Fruit fly (Drosophila melanogaster): Measurements from ENCODE around the gene CG5958.

The CG5958 gene

DNA sequence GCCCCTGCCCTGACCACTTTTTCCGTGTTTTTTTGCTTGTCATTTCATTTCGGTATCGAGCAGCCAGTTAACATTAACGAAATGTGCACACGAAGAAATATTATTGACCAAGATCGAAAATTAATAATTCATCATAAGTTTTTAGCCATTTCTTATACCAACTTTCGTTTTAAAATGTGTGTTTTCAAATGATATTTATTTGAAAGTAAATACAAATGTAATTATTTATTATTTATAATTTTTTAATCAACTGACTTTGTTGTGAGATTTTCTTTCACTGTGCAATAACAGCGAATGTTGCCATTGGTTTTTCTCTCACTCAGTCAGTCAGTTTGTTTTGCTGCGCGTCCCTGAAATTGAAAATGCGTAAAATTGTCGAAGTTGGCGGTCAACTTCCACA lies 37.5 kb downstream of the CG5958 start (continued):
- TF ChIP-seq Elba2 (GFP tag; optimal IDR thresholded peaks at IDR 0.05) = no peak
- TF ChIP-seq Med (GFP tag) = peak; percentile 2
- TF ChIP-seq CG4328 (GFP tag; optimal IDR thresholded peaks at IDR 0.05) = no peak
- no peak for TF ChIP-seq CG12942 (GFP tag; optimal IDR thresholded peaks at IDR 0.05)
- no peak for TF ChIP-seq ro (GFP tag; IDR thresholded peaks at IDR 0.05)
- peak; percentile 72 for TF ChIP-seq ttk (GFP tag; IDR thresholded peaks at IDR 0.05)
- TF ChIP-seq Pdp1 (GFP tag; optimal IDR thresholded peaks at IDR 0.05) = no peak
- 0 out of 2 replicates have a peak, but pooled peaks have one; percentile 22 for TF ChIP-seq CG11247 (GFP tag; IDR thresholded peaks at IDR 0.05)
- TF ChIP-seq insv (GFP tag; optimal IDR thresholded peaks at IDR 0.05) = no peak
- peak; percentile 25 for TF ChIP-seq CG15514 (GFP tag; optimal IDR thresholded peaks at IDR 0.05)
- TF ChIP-seq CG10565 (GFP tag; optimal IDR thresholded peaks at IDR 0.05) = no peak
- peak; percentile 22 for TF ChIP-seq CG15601 (tag; optimal IDR thresholded peaks at IDR 0.05)
- TF ChIP-seq CG3163 (GFP tag; optimal IDR thresholded peaks at IDR 0.05) = no peak
- peak; percentile 48 for TF ChIP-seq CG10267 (tag; optimal IDR thresholded peaks at IDR 0.05)
- TF ChIP-seq CG17912 (GFP tag; optimal IDR thresholded peaks at IDR 0.05) = no peak
- no peak for TF ChIP-seq CG11456 (GFP tag; IDR thresholded peaks at IDR 0.05)
- no peak for TF ChIP-seq tna (GFP tag; IDR thresholded peaks at IDR 0.05; ENCODE audit: partially characterized antibody)
- peak; percentile 11 for TF ChIP-seq CG14710 (tag; optimal IDR thresholded peaks at IDR 0.05)
- peak; percentile 59 for TF ChIP-seq NfI (GFP tag; optimal IDR thresholded peaks at IDR 0.05)
- no peak for TF ChIP-seq pb (GFP tag; optimal IDR thresholded peaks at IDR 0.05)
- TF ChIP-seq h (optimal IDR thresholded peaks at IDR 0.05) = no peak
- no peak for TF ChIP-seq Usf (GFP tag; optimal IDR thresholded peaks at IDR 0.05)
- no peak for TF ChIP-seq CG7928 (GFP tag; optimal IDR thresholded peaks at IDR 0.05)
- TF ChIP-seq Six4 (GFP tag; optimal IDR thresholded peaks at IDR 0.05) = peak; percentile 6
- TF ChIP-seq zf30C (GFP tag; optimal IDR thresholded peaks at IDR 0.05) = peak; percentile 29
- TF ChIP-seq E2f2 (GFP tag; IDR thresholded peaks at IDR 0.05) = peak; percentile 33; the same call in 1 of the 2 replicates
- no peak for TF ChIP-seq ase (GFP tag; IDR thresholded peaks at IDR 0.05)
- no peak for TF ChIP-seq nerfin-1 (tag; optimal IDR thresholded peaks at IDR 0.05)
- TF ChIP-seq CG10274 (GFP tag; optimal IDR thresholded peaks at IDR 0.05) = no peak
- TF ChIP-seq Dip3 (GFP tag; optimal IDR thresholded peaks at IDR 0.05) = no peak
- TF ChIP-seq NFAT (GFP tag; IDR thresholded peaks at IDR 0.05) = no peak
- no peak for TF ChIP-seq CkIIα-i1 (GFP tag; IDR thresholded peaks at IDR 0.05)
- TF ChIP-seq nau (GFP tag; optimal IDR thresholded peaks at IDR 0.05) = no peak
- TF ChIP-seq CG33213 (GFP tag; optimal IDR thresholded peaks at IDR 0.05) = no peak
- TF ChIP-seq CG4282 (GFP tag; optimal IDR thresholded peaks at IDR 0.05) = no peak
- peak; percentile 63 for TF ChIP-seq CG18599 (GFP tag; optimal IDR thresholded peaks at IDR 0.05)
- no peak for TF ChIP-seq TFAM (GFP tag; optimal IDR thresholded peaks at IDR 0.05)
- peak; percentile 7 for TF ChIP-seq tio (GFP tag; optimal IDR thresholded peaks at IDR 0.05)
- peak; percentile 56 for TF ChIP-seq sqz (GFP tag; optimal IDR thresholded peaks at IDR 0.05)
- TF ChIP-seq Abd-B (GFP tag; optimal IDR thresholded peaks at IDR 0.05) = peak; percentile 44
- TF ChIP-seq sens (GFP tag) = peak; percentile 33
- no peak for TF ChIP-seq Doc2 (GFP tag; IDR thresholded peaks at IDR 0.05)
- TF ChIP-seq CG12391 (tag; optimal IDR thresholded peaks at IDR 0.05) = peak; percentile 75
- TF ChIP-seq Sry-δ (GFP tag; optimal IDR thresholded peaks at IDR 0.05) = no peak
- TF ChIP-seq Dad (GFP tag; optimal IDR thresholded peaks at IDR 0.05) = no peak
- no peak for TF ChIP-seq CG3995 (GFP tag; optimal IDR thresholded peaks at IDR 0.05)
- no peak for TF ChIP-seq chn (GFP tag; optimal IDR thresholded peaks at IDR 0.05)
- TF ChIP-seq Blimp-1 (GFP tag; optimal IDR thresholded peaks at IDR 0.05) = peak; percentile 50
- TF ChIP-seq bab2 (GFP tag; optimal IDR thresholded peaks at IDR 0.05) = no peak
- no peak for TF ChIP-seq CG1792 (GFP tag; optimal IDR thresholded peaks at IDR 0.05)
- TF ChIP-seq CG17328 (GFP tag; IDR thresholded peaks at IDR 0.05) = peak; percentile 31; the same call in 1 of the 2 replicates
- TF ChIP-seq CG3838 (GFP tag; optimal IDR thresholded peaks at IDR 0.05) = no peak
